Worm (Caenorhabditis elegans): ENCODE results near the gene F54H5.14.

F54H5.14 gene

ce11 chrII:6597507-6597906 lies 27.7 kb downstream of the F54H5.14 start:
- TF ChIP-seq elt-1 (tag; optimal IDR thresholded peaks at IDR 0.05; ENCODE audit: borderline replicate concordance, insufficient read depth) (no peak), ham-2 (GFP tag; optimal IDR thresholded peaks at IDR 0.05) (no peak), ztf-11 (tag; optimal IDR thresholded peaks at IDR 0.05) (no peak), zip-8 (tag; optimal IDR thresholded peaks at IDR 0.05) (no peak), ceh-39 (tag; optimal IDR thresholded peaks at IDR 0.05) (no peak), nhr-28 (tag; optimal IDR thresholded peaks at IDR 0.05) (no peak), sptf-1 (tag; optimal IDR thresholded peaks at IDR 0.05) (no peak), elt-3 (tag; optimal IDR thresholded peaks at IDR 0.05) (no peak), nhr-12 (tag; optimal IDR thresholded peaks at IDR 0.05) (no peak), lin-13 (tag; optimal IDR thresholded peaks at IDR 0.05) (no peak), sem-2 (GFP tag; optimal IDR thresholded peaks at IDR 0.05) (no peak), unc-39 (tag; optimal IDR thresholded peaks at IDR 0.05) (no peak), nhr-2 (tag; optimal IDR thresholded peaks at IDR 0.05) (no peak), cnd-1 (tag; optimal IDR thresholded peaks at IDR 0.05) (no peak)

- TF ChIP-seq elt-3 (tag; optimal IDR thresholded peaks at IDR 0.05) (no peak), M03D4.4 (tag; optimal IDR thresholded peaks at IDR 0.05) (no peak), unc-62 (GFP tag; optimal IDR thresholded peaks at IDR 0.05) (no peak), unc-120 (tag; optimal IDR thresholded peaks at IDR 0.05; ENCODE audit: poor library complexity, severe bottlenecking) (no peak), ham-2 (GFP tag; optimal IDR thresholded peaks at IDR 0.05) (no peak), sem-2 (GFP tag; optimal IDR thresholded peaks at IDR 0.05) (no peak), nhr-237 (tag; optimal IDR thresholded peaks at IDR 0.05) (no peak), lin-13 (tag; optimal IDR thresholded peaks at IDR 0.05) (no peak), sptf-1 (tag; optimal IDR thresholded peaks at IDR 0.05) (no peak), drap-1 (GFP tag; optimal IDR thresholded peaks at IDR 0.05) (no peak), flh-1 (GFP tag; optimal IDR thresholded peaks at IDR 0.05) (no peak), lin-32 (GFP tag; optimal IDR thresholded peaks at IDR 0.05) (no peak), nhr-76 (tag; optimal IDR thresholded peaks at IDR 0.05) (no peak), hlh-1 (tag; optimal IDR thresholded peaks at IDR 0.05) (no peak), tbx-8 (GFP tag; optimal IDR thresholded peaks at IDR 0.05) (no peak), blmp-1 (tag; optimal IDR thresholded peaks at IDR 0.05) (no peak), ces-1 (GFP tag; optimal IDR thresholded peaks at IDR 0.05) (no peak), ceh-83 (GFP tag; optimal IDR thresholded peaks at IDR 0.05) (no peak), ceh-39 (tag; optimal IDR thresholded peaks at IDR 0.05) (no peak)
Observed at ce11 chrII:6594151-6594550, 31.1 kb downstream of the F54H5.14 start, which contains the start of gene aipr-1. Gene aipr-1, minus strand, starts transcription at chrII:6594251.

ce11 chrII:6592251-6592650 lies 33.0 kb downstream of the F54H5.14 start, which contains the start of gene C56C10.9:
Gene C56C10.9, minus strand, starts transcription at chrII:6592351.
- TF ChIP-seq M03D4.4 (tag; optimal IDR thresholded peaks at IDR 0.05) (no peak), lin-13 (tag; optimal IDR thresholded peaks at IDR 0.05) (no peak)

- no peak for TF ChIP-seq nhr-28 (tag; optimal IDR thresholded peaks at IDR 0.05)
- no peak for TF ChIP-seq lsy-2 (tag; optimal IDR thresholded peaks at IDR 0.05)
- no peak for TF ChIP-seq M03D4.4 (tag; optimal IDR thresholded peaks at IDR 0.05)
- TF ChIP-seq lin-13 (tag; optimal IDR thresholded peaks at IDR 0.05), result no peak
- no peak for TF ChIP-seq flh-1 (GFP tag; optimal IDR thresholded peaks at IDR 0.05)
- no peak for TF ChIP-seq unc-62 (GFP tag; optimal IDR thresholded peaks at IDR 0.05)
- TF ChIP-seq drap-1 (GFP tag; optimal IDR thresholded peaks at IDR 0.05), result no peak
- no peak for TF ChIP-seq pha-4 (tag; optimal IDR thresholded peaks at IDR 0.05)
- no peak for TF ChIP-seq bed-3 (GFP tag; optimal IDR thresholded peaks at IDR 0.05)
- TF ChIP-seq blmp-1 (tag; optimal IDR thresholded peaks at IDR 0.05), result no peak
Observed at ce11 chrII:6591000-6591399, 34.2 kb downstream of the F54H5.14 start.

ce11 chrII:6589408-6589807 lies 35.8 kb downstream of the F54H5.14 start, which contains the start of gene vps-32.1:
Gene vps-32.1, plus strand, starts transcription at chrII:6589708.
- TF ChIP-seq snpc-4 (tag; optimal IDR thresholded peaks at IDR 0.05) (no peak), blmp-1 (tag; optimal IDR thresholded peaks at IDR 0.05) (no peak), lsy-2 (tag; optimal IDR thresholded peaks at IDR 0.05) (no peak), sem-2 (GFP tag; optimal IDR thresholded peaks at IDR 0.05) (no peak), M03D4.4 (tag; optimal IDR thresholded peaks at IDR 0.05) (no peak), flh-1 (GFP tag; optimal IDR thresholded peaks at IDR 0.05) (no peak), nhr-2 (tag; optimal IDR thresholded peaks at IDR 0.05) (no peak), zip-8 (tag; optimal IDR thresholded peaks at IDR 0.05) (no peak), elt-1 (tag; optimal IDR thresholded peaks at IDR 0.05; ENCODE audit: borderline replicate concordance, insufficient read depth) (no peak), ham-2 (GFP tag; optimal IDR thresholded peaks at IDR 0.05) (no peak), ces-1 (GFP tag; optimal IDR thresholded peaks at IDR 0.05) (no peak), tbx-8 (GFP tag; optimal IDR thresholded peaks at IDR 0.05) (no peak), nhr-76 (tag; optimal IDR thresholded peaks at IDR 0.05) (no peak), cnd-1 (tag; optimal IDR thresholded peaks at IDR 0.05) (no peak)

Data from whole organism, mixed stage, embryonic.